Fruit fly (Drosophila melanogaster) whole organism, wandering third instar larva: ENCODE data around the gene CG11373.

Experiments used
- Abd-B ChIP-seq: fragments of >200 bp; optimal IDR thresholded peaks from 2 replicates; lab custom pipeline; 2017; ENCODE audit warnings: missing biosample characterization, missing genetic modification characterization
- br ChIP-seq: fragments of 200-800 bp; sonication (Bioruptor generic); optimal IDR thresholded peaks from 2 replicates; lab custom pipeline; 2016; ENCODE audit warnings: missing biosample characterization, missing genetic modification characterization
- foxo ChIP-seq, 2 experiments: fragments of 200-800 bp; sonication (Bioruptor generic); optimal IDR thresholded peaks; 2 replicates in 1 of 2; 3 replicates in 1 of 2; lab custom pipeline; 2016 to 2017; ENCODE audit warnings: missing biosample characterization in 2 of 2, missing genetic modification characterization in 2 of 2
- rgr ChIP-seq: fragments of 200-800 bp; sonication (Bioruptor generic); optimal IDR thresholded peaks from 3 replicates; lab custom pipeline; 2016; ENCODE audit warnings: missing biosample characterization, mild to moderate bottlenecking, missing genetic modification characterization

DNA sequence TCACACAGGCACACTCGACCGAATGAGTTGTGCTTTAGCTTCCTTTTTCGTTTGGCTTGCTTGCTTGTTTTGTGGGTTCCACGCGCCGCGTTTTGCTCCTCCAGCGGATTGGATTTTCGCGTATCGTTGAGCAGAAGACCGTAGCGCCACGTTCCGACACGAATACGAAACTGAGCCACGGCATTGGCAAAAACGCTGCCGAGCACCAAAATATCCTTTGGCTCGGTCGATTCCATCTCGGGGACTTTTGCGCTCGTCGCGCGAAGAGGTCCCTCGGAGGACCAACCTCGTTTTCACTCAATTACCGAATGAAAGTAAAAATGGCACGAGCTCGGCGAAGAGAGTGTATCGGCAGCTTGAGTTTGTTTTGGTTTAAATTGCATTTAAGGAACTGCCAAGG is 1.4 kb downstream of the CG11373 start, which contains the start of gene side-III:
- TF ChIP-seq br (GFP tag; lab: Kevin White, UChicago) = no peak
- no peak for TF ChIP-seq rgr (GFP tag; lab: Kevin White, UChicago)
- TF ChIP-seq foxo (GFP tag; optimal IDR thresholded peaks at IDR 0.05; lab: Kevin White, UChicago) = no peak
- no peak for TF ChIP-seq Abd-B
